Worm (Caenorhabditis elegans): ENCODE measurements around the gene mxl-1.

- TF ChIP-seq fkh-2 (tag; optimal IDR thresholded peaks at IDR 0.05) (no peak), ztf-11 (tag; optimal IDR thresholded peaks at IDR 0.05) (no peak), jun-1 (tag; optimal IDR thresholded peaks at IDR 0.05) (no peak), nhr-237 (tag; optimal IDR thresholded peaks at IDR 0.05) (no peak), ama-1 (optimal IDR thresholded peaks at IDR 0.05) (no peak), nhr-76 (tag; optimal IDR thresholded peaks at IDR 0.05) (no peak), unc-62 (GFP tag; optimal IDR thresholded peaks at IDR 0.05) (no peak), pha-4 (tag; optimal IDR thresholded peaks at IDR 0.05) (no peak), nhr-11 (tag; optimal IDR thresholded peaks at IDR 0.05) (no peak), sea-2 (GFP tag; optimal IDR thresholded peaks at IDR 0.05) (no peak), fkh-10 (GFP tag; optimal IDR thresholded peaks at IDR 0.05) (no peak)
Observed at ce11 chrV:11260622-11261021, 16.0 kb downstream of the mxl-1 start, which contains the start of gene F07B10.7.

All from whole organism, L3 larva.